Worm (Caenorhabditis elegans) whole organism, early embryonic: ENCODE results near the gene K10D11.4.

Source experiments
- B0310.2 ChIP-seq: sonication (generic microtip); optimal IDR thresholded peaks from 2 replicates; lab custom pipeline; 2016; ENCODE audit warnings: mild to moderate bottlenecking, missing genetic modification characterization, missing compliant biosample characterization
- aly-1 ChIP-seq: sonication (generic microtip); optimal IDR thresholded peaks from 2 replicates; lab custom pipeline; 2016; ENCODE audit warnings: missing genetic modification characterization, missing compliant biosample characterization
- ama-1 ChIP-seq: fragments of 150-350 bp; optimal IDR thresholded peaks from 2 replicates; lab custom pipeline; 2014
- ceh-36 ChIP-seq: sonication (generic microtip); optimal IDR thresholded peaks from 2 replicates; lab custom pipeline; 2016; ENCODE audit warnings: missing genetic modification characterization, inconsistent platforms, missing compliant biosample characterization
- ets-7 ChIP-seq: sonication (generic microtip); optimal IDR thresholded peaks from 2 replicates; lab custom pipeline; 2016; ENCODE audit warnings: missing genotype, missing genetic modification characterization, missing compliant biosample characterization
- flt-1 ChIP-seq: fragments of 200-800 bp; sonication (Bioruptor generic); IDR thresholded peaks from 2 replicates; pipeline ENCODE4 v1.3.6; 2022; ENCODE audit warnings: missing genetic modification characterization, missing compliant biosample characterization
- hmbx-1 ChIP-seq: sonication (generic microtip); optimal IDR thresholded peaks from 2 replicates; lab custom pipeline; 2016; ENCODE audit warnings: mild to moderate bottlenecking, missing genetic modification characterization, missing compliant biosample characterization
- hmg-4 ChIP-seq: fragments of 200-800 bp; sonication (Bioruptor generic); optimal IDR thresholded peaks from 2 replicates; lab custom pipeline; 2018; ENCODE audit warnings: mild to moderate bottlenecking, missing genetic modification characterization, missing compliant biosample characterization
- hnd-1 ChIP-seq: sonication (generic microtip); optimal IDR thresholded peaks from 2 replicates; lab custom pipeline; 2016; ENCODE audit warnings: missing genetic modification characterization, missing compliant biosample characterization
- scrt-1 ChIP-seq: fragments of 200-800 bp; sonication (Bioruptor generic); IDR thresholded peaks from 2 replicates; pipeline ENCODE4 v1.3.6; 2022; ENCODE audit warnings: missing genetic modification characterization, missing compliant biosample characterization
- sea-1 ChIP-seq: fragments of 200-800 bp; sonication (Bioruptor generic); conservative IDR thresholded peaks from 2 replicates; pipeline ENCODE4 v1.3.6; 2022; ENCODE audit warnings: missing genetic modification characterization, missing compliant biosample characterization
- tra-4 ChIP-seq: sonication (generic microtip); optimal IDR thresholded peaks from 2 replicates; lab custom pipeline; 2017; ENCODE audit warnings: missing genetic modification characterization, missing compliant biosample characterization

DNA sequence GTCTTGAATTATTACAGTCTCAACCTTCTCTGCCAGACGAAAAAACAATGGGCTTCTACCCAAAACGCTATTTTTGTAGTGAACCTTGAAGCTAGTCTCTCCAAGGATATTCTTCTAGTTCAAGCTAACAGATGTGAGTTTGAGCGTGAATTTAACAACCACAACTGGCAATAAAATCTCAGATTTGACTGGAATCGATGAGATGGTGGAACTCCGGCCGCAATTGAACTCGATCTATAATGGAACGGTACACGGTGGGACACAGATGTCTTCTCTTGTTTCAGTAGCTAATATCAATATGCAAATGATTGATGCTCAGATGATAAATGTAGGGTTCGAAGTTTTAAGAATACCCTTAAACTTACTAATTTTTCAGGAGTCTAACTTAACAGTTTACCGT, 16.6 kb downstream of the K10D11.4 start:
- TF ChIP-seq sea-1 (GFP tag; lab: Robert Waterston, UW) (no peak), tra-4 (tag; lab: Kevin White, UChicago) (no peak), hmbx-1 (tag; lab: Kevin White, UChicago) (no peak), flt-1 (GFP tag; lab: Robert Waterston, UW) (no peak), hmg-4 (GFP tag; lab: Kevin White, UChicago) (no peak), ama-1 (no peak), scrt-1 (GFP tag; lab: Robert Waterston, UW) (no peak), B0310.2 (tag; lab: Kevin White, UChicago) (no peak), ceh-36 (no peak), aly-1 (tag; lab: Kevin White, UChicago) (no peak), ets-7 (no peak), hnd-1 (tag; lab: Kevin White, UChicago) (no peak)
